Fruit fly (Drosophila melanogaster): ENCODE results near the gene lft.

The lft gene

DNA sequence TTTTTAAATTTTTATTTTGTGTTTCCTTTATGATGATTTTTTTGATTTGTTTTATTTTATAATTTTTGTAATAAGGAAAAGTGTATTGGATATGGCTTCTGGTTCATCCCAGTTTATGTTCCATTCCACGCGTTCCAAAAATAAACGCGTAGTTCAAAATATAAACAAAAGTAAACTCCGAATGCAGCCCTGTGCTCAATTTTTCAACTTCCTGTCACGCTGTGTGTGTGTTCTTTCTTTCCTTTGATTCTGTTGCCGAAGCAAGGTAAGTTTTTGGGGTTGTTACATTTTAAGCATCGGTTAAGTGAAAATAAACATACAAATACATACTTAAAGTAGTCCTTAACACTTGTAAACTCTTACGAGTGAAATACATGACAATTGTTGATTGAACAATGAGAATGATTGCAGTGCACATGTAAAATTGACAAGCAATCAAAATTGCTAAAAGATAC is 43.9 kb downstream of the lft start, which contains the start of the genes Ip259 and RpS27A (continued):
- TF ChIP-seq CG6272 (GFP tag; IDR thresholded peaks at IDR 0.05) (peak; percentile 61; the same call in 1 of the 2 replicates), org-1 (GFP tag; optimal IDR thresholded peaks at IDR 0.05) (peak; percentile 40), Oaz (GFP tag; IDR thresholded peaks at IDR 0.05) (0 out of 2 replicates have a peak, but pooled peaks have one; percentile 23), luna (GFP tag; optimal IDR thresholded peaks at IDR 0.05) (peak; percentile 56), CG9932 (GFP tag; IDR thresholded peaks at IDR 0.05) (no peak), yki (optimal IDR thresholded peaks at IDR 0.05) (no peak), CG15514 (GFP tag; optimal IDR thresholded peaks at IDR 0.05) (peak; percentile 92), her (GFP tag; optimal IDR thresholded peaks at IDR 0.05) (peak; percentile 65), disco-r (GFP tag; optimal IDR thresholded peaks at IDR 0.05) (peak; percentile 43), CG14710 (tag; optimal IDR thresholded peaks at IDR 0.05) (peak; percentile 73), CG7928 (GFP tag; optimal IDR thresholded peaks at IDR 0.05) (peak; percentile 69), jumu (GFP tag; optimal IDR thresholded peaks at IDR 0.05) (no peak), CG7357 (GFP tag; IDR thresholded peaks at IDR 0.05) (peak; percentile 61; the same call in 1 of the 3 replicates), jigr1 (GFP tag; IDR thresholded peaks at IDR 0.05) (no peak), lilli (GFP tag; optimal IDR thresholded peaks at IDR 0.05) (peak; percentile 48), CG16863 (GFP tag; optimal IDR thresholded peaks at IDR 0.05) (peak; percentile 47), klu (GFP tag; IDR thresholded peaks at IDR 0.05) (no peak), Hr51 (GFP tag; optimal IDR thresholded peaks at IDR 0.05) (peak in 1 of 2 experiments; percentile 38), CG15011 (GFP tag; optimal IDR thresholded peaks at IDR 0.05) (peak; percentile 69), CG7987 (GFP tag; optimal IDR thresholded peaks at IDR 0.05) (peak; percentile 91), Dp (GFP tag; optimal IDR thresholded peaks at IDR 0.05) (no peak), CG32767 (GFP tag; IDR thresholded peaks at IDR 0.05) (peak; percentile 61; the same call in 1 of the 2 replicates), gcm2 (GFP tag; optimal IDR thresholded peaks at IDR 0.05) (peak; percentile 10), Atf3 (GFP tag; optimal IDR thresholded peaks at IDR 0.05) (peak; percentile 61), Nf-YA (GFP tag; IDR thresholded peaks at IDR 0.05) (peak; percentile 67), Asciz (GFP tag; optimal IDR thresholded peaks at IDR 0.05) (peak; percentile 70), Hr3 (GFP tag; optimal IDR thresholded peaks at IDR 0.05) (peak; percentile 33), cg (GFP tag; optimal IDR thresholded peaks at IDR 0.05) (no peak), shn (GFP tag; optimal IDR thresholded peaks at IDR 0.05) (peak; percentile 70), CG7786 (GFP tag; optimal IDR thresholded peaks at IDR 0.05) (peak; percentile 60), MTF-1 (GFP tag; optimal IDR thresholded peaks at IDR 0.05; ENCODE audit: borderline replicate concordance) (no peak), CG8281 (tag; optimal IDR thresholded peaks at IDR 0.05) (peak; percentile 47), BEAF-32 (GFP tag; optimal IDR thresholded peaks at IDR 0.05) (peak; percentile 40), PHDP (tag; optimal IDR thresholded peaks at IDR 0.05) (peak; percentile 71), CG18476 (GFP tag; optimal IDR thresholded peaks at IDR 0.05) (peak; percentile 42), eve (GFP tag; optimal IDR thresholded peaks at IDR 0.05) (peak in 1 of 2 experiments; percentile 77), CG5953 (GFP tag; IDR thresholded peaks at IDR 0.05) (peak; percentile 65; the same call in 1 of the 2 replicates), Doc3 (GFP tag; IDR thresholded peaks at IDR 0.05; ENCODE audit: partially characterized antibody) (no peak), ftz-f1 (GFP tag; optimal IDR thresholded peaks at IDR 0.05) (no peak), psq (GFP tag; optimal IDR thresholded peaks at IDR 0.05) (peak; percentile 27), NC2α (GFP tag; optimal IDR thresholded peaks at IDR 0.05) (peak; percentile 47), CG31365 (tag; optimal IDR thresholded peaks at IDR 0.05) (peak; percentile 42), chn (GFP tag; optimal IDR thresholded peaks at IDR 0.05) (peak; percentile 37), p53 (GFP tag; optimal IDR thresholded peaks at IDR 0.05) (peak; percentile 62), CG8478 (optimal IDR thresholded peaks at IDR 0.05) (no peak), sug (tag; optimal IDR thresholded peaks at IDR 0.05) (peak; percentile 75), chm (GFP tag; IDR thresholded peaks at IDR 0.05) (peak; percentile 86; the same call in 1 of the 2 replicates), CG18619 (GFP tag; optimal IDR thresholded peaks at IDR 0.05) (peak; percentile 84), HmgD (GFP tag; optimal IDR thresholded peaks at IDR 0.05) (peak; percentile 35), exex (tag; optimal IDR thresholded peaks at IDR 0.05) (no peak), Pdp1 (GFP tag; optimal IDR thresholded peaks at IDR 0.05) (peak; percentile 32 to 46)

Measured in whole organism, embryonic.